Fruit fly (Drosophila melanogaster) whole organism, embryonic: ENCODE measurements around the gene CG7707.

ENCODE experiments used
- Abd-B ChIP-seq: fragments of 200-800 bp; sonication (Bioruptor generic); optimal IDR thresholded peaks from 2 replicates; lab custom pipeline; 2018; ENCODE audit warnings: missing biosample characterization, mild to moderate bottlenecking, missing genetic modification characterization, moderate library complexity
- Asciz ChIP-seq: fragments of 200-800 bp; sonication (Bioruptor generic); optimal IDR thresholded peaks from 2 replicates; lab custom pipeline; 2017; ENCODE audit warnings: missing biosample characterization, mild to moderate bottlenecking, missing genetic modification characterization, missing genetic modification reagents
- CG10565 ChIP-seq: fragments of 200-800 bp; sonication (Bioruptor generic); optimal IDR thresholded peaks from 3 replicates; lab custom pipeline; 2016; ENCODE audit warnings: missing biosample characterization, mild to moderate bottlenecking, missing genetic modification characterization
- CG11504 ChIP-seq: fragments of 200-800 bp; sonication (Bioruptor generic); optimal IDR thresholded peaks from 3 replicates; lab custom pipeline; 2019; ENCODE audit warnings: missing biosample characterization, mild to moderate bottlenecking, missing genetic modification characterization, moderate library complexity
- CG11560 ChIP-seq: fragments of 200-800 bp; sonication (Bioruptor generic); IDR thresholded peaks from 3 replicates; pipeline ENCODE4 v1.3.6; 2022; ENCODE audit warnings: missing biosample characterization, missing genetic modification characterization
- CG12236 ChIP-seq: fragments of 200-800 bp; sonication (Bioruptor generic); optimal IDR thresholded peaks from 2 replicates; lab custom pipeline; 2016; ENCODE audit warnings: missing biosample characterization, missing genetic modification characterization
- CG1233 ChIP-seq: fragments of 200-800 bp; sonication (Bioruptor generic); optimal IDR thresholded peaks from 4 replicates; lab custom pipeline; 2018; ENCODE audit warnings: missing biosample characterization, mild to moderate bottlenecking, missing genetic modification characterization
- CG13296 ChIP-seq: fragments of 200-800 bp; sonication (Bioruptor generic); optimal IDR thresholded peaks from 3 replicates; lab custom pipeline; 2018; ENCODE audit warnings: missing biosample characterization, mild to moderate bottlenecking, missing genetic modification characterization
- CG13624 ChIP-seq: fragments of 200-800 bp; sonication (Bioruptor generic); optimal IDR thresholded peaks from 2 replicates; lab custom pipeline; 2016; ENCODE audit warnings: missing biosample characterization, missing genetic modification characterization
- CG15479 ChIP-seq: fragments of 200-800 bp; sonication (Bioruptor generic); optimal IDR thresholded peaks from 3 replicates; lab custom pipeline; 2019; ENCODE audit warnings: missing biosample characterization, mild to moderate bottlenecking, missing genetic modification characterization, moderate library complexity
- CG1603 ChIP-seq: fragments of 200-800 bp; sonication (Bioruptor generic); optimal IDR thresholded peaks from 2 replicates; lab custom pipeline; 2019; ENCODE audit warnings: missing biosample characterization, mild to moderate bottlenecking, missing genetic modification characterization, moderate library complexity
- CG17359 ChIP-seq: fragments of 200-800 bp; sonication (Bioruptor generic); optimal IDR thresholded peaks from 3 replicates; lab custom pipeline; 2018; ENCODE audit warnings: missing biosample characterization, mild to moderate bottlenecking, missing genetic modification characterization, moderate library complexity
- CG1832 ChIP-seq: fragments of 200-800 bp; sonication (Bioruptor generic); optimal IDR thresholded peaks from 2 replicates; lab custom pipeline; 2017; ENCODE audit warnings: missing biosample characterization, mild to moderate bottlenecking, missing genetic modification characterization, inconsistent platforms
- CG2116 ChIP-seq: fragments of 200-800 bp; sonication (Bioruptor generic); optimal IDR thresholded peaks from 3 replicates; lab custom pipeline; 2018; ENCODE audit warnings: missing biosample characterization, mild to moderate bottlenecking, missing genetic modification characterization
- CG2199 ChIP-seq: fragments of 200-800 bp; sonication (Bioruptor generic); IDR thresholded peaks from 3 replicates; pipeline ENCODE4 v1.3.6; 2022; ENCODE audit warnings: missing biosample characterization, missing genetic modification characterization
- CG3995 ChIP-seq: fragments of 200-800 bp; sonication (Bioruptor generic); optimal IDR thresholded peaks from 3 replicates; lab custom pipeline; 2016; ENCODE audit warnings: missing biosample characterization, missing genetic modification characterization
- CG8765 ChIP-seq: fragments of 200-800 bp; sonication (Bioruptor generic); IDR thresholded peaks from 2 replicates; pipeline ENCODE4 v1.3.6; 2022; ENCODE audit warnings: missing biosample characterization, missing genetic modification characterization
- Camta ChIP-seq: fragments of 200-800 bp; sonication (Bioruptor generic); optimal IDR thresholded peaks from 2 replicates; lab custom pipeline; 2016; ENCODE audit warnings: missing biosample characterization, missing genetic modification characterization
- CoRest ChIP-seq: fragments of 200-800 bp; sonication (Bioruptor generic); optimal IDR thresholded peaks from 3 replicates; lab custom pipeline; 2018; ENCODE audit warnings: missing biosample characterization, mild to moderate bottlenecking, missing genetic modification characterization, moderate library complexity
- Dbx ChIP-seq: fragments of 200-800 bp; sonication (Bioruptor generic); IDR thresholded peaks from 3 replicates; pipeline ENCODE4 v1.3.6; 2022; ENCODE audit warnings: missing biosample characterization, missing genetic modification characterization
- MBD-R2 ChIP-seq: fragments of 200-800 bp; sonication (Bioruptor generic); IDR thresholded peaks from 2 replicates; pipeline ENCODE4 v1.3.6; 2022; ENCODE audit warnings: missing biosample characterization, missing genetic modification characterization
- MTF-1 ChIP-seq: fragments of 200-800 bp; sonication (Bioruptor generic); optimal IDR thresholded peaks from 2 replicates; lab custom pipeline; 2018; ENCODE audit warnings: missing biosample characterization, mild to moderate bottlenecking, missing genetic modification characterization, borderline replicate concordance
- Mrtf ChIP-seq: fragments of 200-800 bp; sonication (Bioruptor generic); IDR thresholded peaks from 3 replicates; pipeline ENCODE4 v1.3.6; 2022; ENCODE audit warnings: missing biosample characterization, missing genetic modification characterization
- Neu2 ChIP-seq: fragments of 200-800 bp; sonication (Bioruptor generic); optimal IDR thresholded peaks from 3 replicates; lab custom pipeline; 2016; ENCODE audit warnings: missing biosample characterization, missing genetic modification characterization, borderline replicate concordance
- Opbp ChIP-seq: fragments of 200-800 bp; sonication (Bioruptor generic); IDR thresholded peaks from 3 replicates; pipeline ENCODE4 v1.3.6; 2022; ENCODE audit warnings: missing biosample characterization, missing genetic modification characterization; ENCODE audit not compliant: partially characterized antibody
- Trl ChIP-seq, 3 experiments: fragments of >200 bp in 2 of 3; fragments of 200-800 bp in 1 of 3; sonication (Bioruptor generic) in 1 of 3; optimal IDR thresholded peaks; 2 replicates in 1 of 3; 3 replicates in 2 of 3; lab custom pipeline; 2016 to 2017; ENCODE audit warnings: missing biosample characterization in 1 of 3, missing genetic modification characterization in 1 of 3
- al ChIP-seq: fragments of 200-800 bp; sonication (Bioruptor generic); IDR thresholded peaks from 2 replicates; pipeline ENCODE4 v1.3.6; 2022; ENCODE audit warnings: missing biosample characterization, missing genetic modification characterization
- croc ChIP-seq: fragments of 200-800 bp; sonication (Bioruptor generic); conservative IDR thresholded peaks from 3 replicates; pipeline ENCODE4 v1.3.6; 2022; ENCODE audit warnings: missing biosample characterization, missing genetic modification characterization
- dmrt11E ChIP-seq: fragments of 200-800 bp; sonication (Bioruptor generic); optimal IDR thresholded peaks from 3 replicates; lab custom pipeline; 2018; ENCODE audit warnings: missing biosample characterization, mild to moderate bottlenecking, missing genetic modification characterization, moderate library complexity
- gce ChIP-seq: fragments of 200-800 bp; sonication (Bioruptor generic); IDR thresholded peaks from 3 replicates; pipeline ENCODE4 v1.3.6; 2022; ENCODE audit warnings: missing biosample characterization, missing genetic modification characterization
- jing ChIP-seq: fragments of 200-800 bp; sonication (Bioruptor generic); optimal IDR thresholded peaks from 2 replicates; lab custom pipeline; 2018; ENCODE audit warnings: missing biosample characterization, mild to moderate bottlenecking, missing genetic modification characterization
- lilli ChIP-seq: fragments of 200-800 bp; sonication (Bioruptor generic); optimal IDR thresholded peaks from 3 replicates; lab custom pipeline; 2016; ENCODE audit warnings: missing biosample characterization, missing genetic modification characterization
- nom ChIP-seq: fragments of 200-800 bp; sonication (Bioruptor generic); optimal IDR thresholded peaks from 2 replicates; lab custom pipeline; 2017; ENCODE audit warnings: missing biosample characterization, missing genetic modification characterization, mild to moderate bottlenecking, moderate library complexity, missing genetic modification reagents
- row ChIP-seq: fragments of 200-800 bp; sonication (Bioruptor generic); IDR thresholded peaks from 3 replicates; pipeline ENCODE4 v1.3.6; 2022; ENCODE audit warnings: missing biosample characterization, missing genetic modification characterization
- scrt ChIP-seq: fragments of 200-800 bp; sonication (Bioruptor generic); optimal IDR thresholded peaks from 2 replicates; lab custom pipeline; 2018; ENCODE audit warnings: missing biosample characterization, mild to moderate bottlenecking, missing genetic modification characterization, moderate library complexity
- sens-2 ChIP-seq: fragments of 200-800 bp; sonication (Bioruptor generic); IDR thresholded peaks from 2 replicates; pipeline ENCODE4 v1.3.6; 2022; ENCODE audit warnings: missing biosample characterization, missing genetic modification characterization
- sim ChIP-seq: fragments of 200-800 bp; sonication (Bioruptor generic); IDR thresholded peaks from 2 replicates; pipeline ENCODE4 v1.3.6; 2022; ENCODE audit warnings: missing biosample characterization, missing genetic modification characterization
- stwl ChIP-seq: fragments of 200-800 bp; sonication (Bioruptor generic); optimal IDR thresholded peaks from 3 replicates; lab custom pipeline; 2018; ENCODE audit warnings: missing biosample characterization, mild to moderate bottlenecking, missing genetic modification characterization, moderate library complexity
- tap ChIP-seq: fragments of 200-800 bp; optimal IDR thresholded peaks from 3 replicates; lab custom pipeline; 2019; ENCODE audit warnings: missing biosample characterization, mild to moderate bottlenecking, missing genetic modification characterization, moderate library complexity
- wdn ChIP-seq: fragments of 200-800 bp; sonication (Bioruptor generic); IDR thresholded peaks from 2 replicates; pipeline ENCODE4 v1.3.6; 2022; ENCODE audit warnings: missing biosample characterization, missing genetic modification characterization
- zfh1 ChIP-seq: fragments of 200-800 bp; sonication (Bioruptor generic); IDR thresholded peaks from 3 replicates; pipeline ENCODE4 v1.3.6; 2022; ENCODE audit warnings: missing biosample characterization, missing genetic modification characterization

CG7707 gene

DNA sequence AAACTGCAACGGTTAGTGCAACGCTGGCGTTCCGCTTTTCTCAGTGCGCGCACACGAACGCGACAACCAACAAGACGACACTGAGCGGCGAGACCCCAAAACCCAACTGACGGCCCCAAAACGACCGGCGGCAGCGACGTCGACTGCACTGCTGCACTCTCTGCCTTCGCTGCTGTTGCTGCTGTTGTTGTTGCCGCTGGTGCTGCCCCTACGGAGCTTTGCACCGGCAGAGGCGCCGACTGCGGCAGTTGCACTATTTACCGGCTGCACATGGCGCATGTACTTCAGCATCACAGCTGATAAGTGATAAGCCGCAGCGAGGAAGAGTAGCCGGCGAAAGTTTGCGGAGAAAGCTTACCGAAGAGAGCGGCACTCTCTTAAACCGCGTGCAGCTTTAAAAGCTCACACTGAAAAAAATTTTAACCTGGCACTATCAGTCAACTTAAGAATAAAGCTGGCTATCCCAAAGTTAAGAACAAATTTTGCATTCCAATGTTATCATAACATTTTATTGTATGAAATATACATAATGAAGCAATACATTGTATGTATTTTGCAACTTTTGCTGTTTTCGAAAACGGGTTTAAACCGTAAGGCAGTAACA lies 5.0 kb upstream of the CG7707 start, which contains the start of gene Rbp6 (continued):
- TF ChIP-seq zfh1 (GFP tag; lab: Robert Waterston, UW) (peak; percentile 46; the same call in 2 of the 3 replicates), CG17359 (tag; lab: Kevin White, UChicago) (peak; percentile 23), Dbx (GFP tag; lab: Robert Waterston, UW) (no peak), tap (tag; lab: Kevin White, UChicago) (no peak), CG11560 (tag; lab: Robert Waterston, UW) (no peak), CG1603 (tag; lab: Kevin White, UChicago) (peak; percentile 36), Abd-B (GFP tag; lab: Kevin White, UChicago) (no peak), CG2199 (GFP tag; lab: Robert Waterston, UW) (no peak), wdn (no peak), CG3995 (GFP tag; lab: Kevin White, UChicago) (no peak), Trl (optimal IDR thresholded peaks at IDR 0.05; lab: Kevin White, UChicago) (peak; percentile 42 to 70), Trl (GFP tag; optimal IDR thresholded peaks at IDR 0.05; lab: Kevin White, UChicago) (no peak), nom (GFP tag; lab: Kevin White, UChicago) (peak; percentile 1), Asciz (GFP tag; lab: Kevin White, UChicago) (no peak), CG8765 (GFP tag; lab: Robert Waterston, UW) (no peak), dmrt11E (tag; lab: Kevin White, UChicago) (no peak), CoRest (peak; percentile 5), CG10565 (GFP tag; lab: Kevin White, UChicago) (no peak), row (peak; percentile 42; the same call in 1 of the 3 replicates), Camta (GFP tag; lab: Kevin White, UChicago) (no peak), scrt (no peak), CG11504 (tag; lab: Kevin White, UChicago) (peak; percentile 19), jing (GFP tag; lab: Kevin White, UChicago) (no peak), CG1233 (GFP tag; lab: Kevin White, UChicago) (no peak), CG13296 (GFP tag; lab: Kevin White, UChicago) (no peak), CG12236 (GFP tag; lab: Kevin White, UChicago) (no peak), gce (GFP tag; lab: Robert Waterston, UW) (no peak), al (GFP tag; lab: Robert Waterston, UW) (no peak), lilli (GFP tag; lab: Kevin White, UChicago) (peak; percentile 16), CG13624 (GFP tag; lab: Kevin White, UChicago) (no peak), Neu2 (no peak), stwl (no peak), sens-2 (GFP tag; lab: Robert Waterston, UW) (no peak), Mrtf (GFP tag; lab: Robert Waterston, UW) (no peak), Opbp (GFP tag; lab: Robert Waterston, UW) (no peak), croc (GFP tag; lab: Robert Waterston, UW) (no peak), MTF-1 (GFP tag; lab: Kevin White, UChicago) (no peak), CG1832 (GFP tag; lab: Kevin White, UChicago) (no peak), MBD-R2 (no peak), sim (GFP tag; lab: Robert Waterston, UW) (peak; percentile 8; the same call in 1 of the 2 replicates), CG15479 (GFP tag; lab: Kevin White, UChicago) (no peak), CG2116 (GFP tag; lab: Kevin White, UChicago) (no peak)
